Worm (Caenorhabditis elegans) whole organism, L3 larva: Measurements from ENCODE around the gene Y54G2A.37.

Experiments used
- ZK546.5 ChIP-seq: sonication (generic microtip); optimal IDR thresholded peaks from 2 replicates; lab custom pipeline; 2017; ENCODE audit warnings: missing biosample characterization, missing genetic modification characterization
- aly-2 ChIP-seq: fragments of 150-350 bp; optimal IDR thresholded peaks from 2 replicates; lab custom pipeline; 2014; ENCODE audit warnings: missing biosample characterization, missing genetic modification characterization
- ama-1 ChIP-seq: fragments of 150-350 bp; optimal IDR thresholded peaks from 2 replicates; lab custom pipeline; 2018
- ceh-16 ChIP-seq: sonication (generic microtip); optimal IDR thresholded peaks from 2 replicates; lab custom pipeline; 2017; ENCODE audit warnings: missing biosample characterization, missing genetic modification characterization
- ceh-82 ChIP-seq: fragments of 150-350 bp; optimal IDR thresholded peaks from 2 replicates; lab custom pipeline; 2014; ENCODE audit warnings: missing biosample characterization, missing genetic modification characterization
- daf-12 ChIP-seq: fragments of 150-350 bp; optimal IDR thresholded peaks from 2 replicates; lab custom pipeline; 2014; ENCODE audit warnings: missing biosample characterization, missing genetic modification reagents, missing genetic modification characterization
- egl-27 ChIP-seq: sonication (generic microtip); optimal IDR thresholded peaks from 4 replicates; lab custom pipeline; 2017; ENCODE audit warnings: missing biosample characterization, missing genetic modification reagents, missing genetic modification characterization
- egl-5 ChIP-seq: fragments of 150-350 bp; optimal IDR thresholded peaks from 2 replicates; lab custom pipeline; 2017; ENCODE audit warnings: missing biosample characterization, missing genetic modification reagents, missing genetic modification characterization, inconsistent platforms
- elt-3 ChIP-seq, 3 experiments: fragments of 150-350 bp in 1 of 3; sonication (generic microtip) in 2 of 3; optimal IDR thresholded peaks; 2 replicates in 2 of 3; 4 replicates in 1 of 3; lab custom pipeline; 2014 to 2017; ENCODE audit warnings: missing biosample characterization in 3 of 3, missing genetic modification characterization in 3 of 3
- eor-1 ChIP-seq, 2 experiments: fragments of 150-350 bp; optimal IDR thresholded peaks; 2 replicates each; lab custom pipeline; 2014 to 2018; ENCODE audit warnings: missing biosample characterization in 2 of 2, missing genetic modification characterization in 2 of 2
- fkh-10 ChIP-seq: sonication (generic microtip); optimal IDR thresholded peaks from 2 replicates; lab custom pipeline; 2017; ENCODE audit warnings: missing biosample characterization, missing genetic modification reagents, missing genetic modification characterization
- fkh-2 ChIP-seq: fragments of 150-350 bp; optimal IDR thresholded peaks from 2 replicates; lab custom pipeline; 2014; ENCODE audit warnings: missing biosample characterization, missing genetic modification reagents, missing genetic modification characterization
- fos-1 ChIP-seq: fragments of 150-350 bp; optimal IDR thresholded peaks from 2 replicates; lab custom pipeline; 2014; ENCODE audit warnings: missing biosample characterization, missing genetic modification characterization
- jun-1 ChIP-seq: fragments of 150-350 bp; optimal IDR thresholded peaks from 2 replicates; lab custom pipeline; 2014; ENCODE audit warnings: missing biosample characterization, missing genetic modification reagents, missing genetic modification characterization
- lin-15B ChIP-seq: fragments of 150-350 bp; optimal IDR thresholded peaks from 2 replicates; lab custom pipeline; 2014; ENCODE audit warnings: missing biosample characterization, missing genetic modification characterization
- lin-39 ChIP-seq: fragments of 150-350 bp; optimal IDR thresholded peaks from 2 replicates; lab custom pipeline; 2018; ENCODE audit warnings: missing biosample characterization, missing genetic modification reagents, missing genetic modification characterization
- lsy-12 ChIP-seq: sonication (generic microtip); optimal IDR thresholded peaks from 2 replicates; lab custom pipeline; 2016; ENCODE audit warnings: mild to moderate bottlenecking, missing genetic modification characterization, missing compliant biosample characterization
- mdl-1 ChIP-seq: fragments of 150-350 bp; optimal IDR thresholded peaks from 2 replicates; lab custom pipeline; 2014; ENCODE audit warnings: missing biosample characterization, missing genetic modification characterization
- nfya-1 ChIP-seq: sonication (generic microtip); optimal IDR thresholded peaks from 2 replicates; lab custom pipeline; 2017; ENCODE audit warnings: missing genetic modification characterization, mild to moderate bottlenecking, missing compliant biosample characterization, antibody characterized with exemption, moderate library complexity; ENCODE audit not compliant: insufficient read depth
- nhr-23 ChIP-seq: fragments of 150-350 bp; optimal IDR thresholded peaks from 2 replicates; lab custom pipeline; 2014; ENCODE audit warnings: missing biosample characterization, missing genetic modification reagents, missing genetic modification characterization
- nhr-237 ChIP-seq: fragments of 150-350 bp; optimal IDR thresholded peaks from 2 replicates; lab custom pipeline; 2014; ENCODE audit warnings: missing biosample characterization, missing genetic modification characterization
- nhr-25 ChIP-seq: sonication (generic microtip); optimal IDR thresholded peaks from 2 replicates; lab custom pipeline; 2017; ENCODE audit warnings: missing biosample characterization, missing genetic modification characterization
- nhr-28 ChIP-seq: fragments of 150-350 bp; optimal IDR thresholded peaks from 2 replicates; lab custom pipeline; 2014; ENCODE audit warnings: missing biosample characterization, missing genetic modification characterization
- nhr-43 ChIP-seq: sonication (generic microtip); optimal IDR thresholded peaks from 2 replicates; lab custom pipeline; 2016; ENCODE audit warnings: mild to moderate bottlenecking, missing genetic modification characterization, missing compliant biosample characterization; ENCODE audit not compliant: poor library complexity, severe bottlenecking
- nhr-67 ChIP-seq: fragments of 150-350 bp; optimal IDR thresholded peaks from 2 replicates; lab custom pipeline; 2014; ENCODE audit warnings: missing biosample characterization, missing genetic modification characterization
- nhr-77 ChIP-seq: fragments of 150-350 bp; optimal IDR thresholded peaks from 2 replicates; lab custom pipeline; 2014; ENCODE audit warnings: missing biosample characterization, missing genetic modification characterization
- pha-4 ChIP-seq: fragments of 150-350 bp; optimal IDR thresholded peaks from 2 replicates; lab custom pipeline; 2014; ENCODE audit warnings: missing biosample characterization, missing genetic modification reagents, missing genetic modification characterization
- pqm-1 ChIP-seq: fragments of 150-350 bp; optimal IDR thresholded peaks from 2 replicates; lab custom pipeline; 2017; ENCODE audit warnings: missing biosample characterization, missing genetic modification characterization, inconsistent platforms
- sea-2 ChIP-seq: fragments of 150-350 bp; sonication (generic microtip); optimal IDR thresholded peaks from 4 replicates; lab custom pipeline; 2014; ENCODE audit warnings: missing biosample characterization, missing genetic modification reagents, missing genetic modification characterization
- skn-1 ChIP-seq: fragments of 150-350 bp; optimal IDR thresholded peaks from 2 replicates; lab custom pipeline; 2014; ENCODE audit warnings: missing biosample characterization, missing genetic modification characterization
- snpc-4 ChIP-seq: fragments of 150-350 bp; optimal IDR thresholded peaks from 2 replicates; lab custom pipeline; 2014; ENCODE audit warnings: missing biosample characterization, missing genetic modification characterization
- tbx-2 ChIP-seq: sonication (generic microtip); optimal IDR thresholded peaks from 2 replicates; lab custom pipeline; 2016; ENCODE audit warnings: mild to moderate bottlenecking, missing genetic modification characterization, missing compliant biosample characterization
- zag-1 ChIP-seq: fragments of 150-350 bp; optimal IDR thresholded peaks from 2 replicates; lab custom pipeline; 2014; ENCODE audit warnings: missing biosample characterization, missing genetic modification characterization
- ztf-11 ChIP-seq: fragments of 150-350 bp; optimal IDR thresholded peaks from 2 replicates; lab custom pipeline; 2014; ENCODE audit warnings: missing biosample characterization, missing genetic modification characterization
- ztf-4 ChIP-seq: fragments of 150-350 bp; optimal IDR thresholded peaks from 2 replicates; lab custom pipeline; 2014; ENCODE audit warnings: missing biosample characterization, missing genetic modification characterization

Gene Y54G2A.37

DNA sequence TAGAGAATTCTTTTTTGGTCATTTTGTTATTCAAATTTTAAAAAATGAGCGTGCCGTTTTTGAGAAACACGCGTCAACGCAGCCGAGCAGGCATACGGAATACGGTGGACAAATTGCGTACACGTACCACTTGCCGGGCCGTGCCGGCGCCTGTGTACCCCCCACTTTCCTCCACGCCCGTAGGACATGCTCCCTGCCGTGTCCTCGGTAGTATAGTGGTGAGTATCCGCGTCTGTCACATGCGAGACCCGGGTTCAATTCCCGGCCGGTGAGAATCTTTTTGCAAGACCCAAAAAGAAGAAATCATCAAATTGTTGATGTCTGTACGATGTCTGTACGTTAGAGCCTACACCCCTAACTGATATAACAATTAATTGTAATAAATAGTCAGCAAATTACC lies 12.4 kb upstream of the Y54G2A.37 start:
- TF ChIP-seq ceh-16 (no peak), lsy-12 (tag; lab: Kevin White, UChicago) (no peak), lin-15B (tag; lab: Kevin White, UChicago) (no peak), elt-3 (tag; optimal IDR thresholded peaks at IDR 0.05; lab: Kevin White, UChicago) (no peak), nhr-77 (tag; lab: Kevin White, UChicago) (no peak), egl-5 (no peak), snpc-4 (no peak), ztf-11 (tag; lab: Kevin White, UChicago) (no peak), nhr-23 (tag; lab: Kevin White, UChicago) (no peak), nhr-28 (tag; lab: Kevin White, UChicago) (no peak), egl-27 (tag; lab: Kevin White, UChicago) (no peak), sea-2 (no peak), eor-1 (tag; optimal IDR thresholded peaks at IDR 0.05; lab: Kevin White, UChicago) (no peak), lin-39 (tag; lab: Kevin White, UChicago) (no peak), nfya-1 (tag; lab: Kevin White, UChicago) (no peak), fos-1 (tag; lab: Kevin White, UChicago) (no peak), pqm-1 (tag; lab: Kevin White, UChicago) (no peak)

- no peak for TF ChIP-seq lsy-12 (tag; lab: Kevin White, UChicago)
- TF ChIP-seq nhr-23 (tag; lab: Kevin White, UChicago) = peak; percentile 32
These were observed 11.3 kb upstream of the Y54G2A.37 start, which contains the start of gene Y54G2A.76 for ce11 chrIV:2809208-2809607. TSS of gene Y54G2A.76 (plus strand) at chrIV:2809410.

DNA sequence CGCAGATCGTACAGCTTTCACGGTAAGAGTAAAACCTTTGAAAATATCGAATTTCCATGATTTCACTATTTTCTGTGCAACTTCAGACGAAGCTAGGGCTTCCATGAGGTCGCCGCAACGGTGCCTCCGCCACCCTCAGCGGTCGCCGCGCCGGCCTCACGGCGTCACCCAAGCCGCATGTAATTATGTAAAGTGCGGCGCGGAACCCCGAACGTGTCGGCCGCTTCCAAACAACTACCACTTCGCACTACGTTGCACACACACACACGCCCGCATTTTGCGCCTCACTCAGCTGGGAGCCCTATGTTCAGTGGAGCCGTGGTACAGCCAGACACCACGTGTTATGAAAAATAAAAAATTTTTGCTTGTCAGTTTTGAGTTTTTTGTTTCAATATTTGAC lies 3.5 kb upstream of the Y54G2A.37 start:
- no peak for TF ChIP-seq nhr-67
- no peak for TF ChIP-seq nhr-43 (tag; lab: Kevin White, UChicago)
- no peak for TF ChIP-seq tbx-2 (tag; lab: Kevin White, UChicago)
- no peak for TF ChIP-seq jun-1 (tag; lab: Kevin White, UChicago)
- TF ChIP-seq ZK546.5 (tag; lab: Kevin White, UChicago) = no peak
- TF ChIP-seq nhr-237 (tag; lab: Kevin White, UChicago) = no peak
- no peak for TF ChIP-seq nhr-25
- TF ChIP-seq snpc-4 = no peak
- TF ChIP-seq ztf-4 (tag; lab: Kevin White, UChicago) = no peak

ce11 chrIV:2819633-2820032 lies 875 bp upstream of the Y54G2A.37 start, which contains the start of gene Y54G2A.13:
TSS of gene Y54G2A.13 (minus strand) at chrIV:2819733.
- TF ChIP-seq egl-5 (no peak), egl-27 (tag; lab: Kevin White, UChicago) (no peak), lin-15B (tag; lab: Kevin White, UChicago) (no peak), ceh-82 (no peak), elt-3 (tag; optimal IDR thresholded peaks at IDR 0.05; lab: Kevin White, UChicago) (no peak), skn-1 (no peak), nhr-43 (tag; lab: Kevin White, UChicago) (no peak), pqm-1 (tag; lab: Kevin White, UChicago) (no peak), fkh-2 (tag; lab: Kevin White, UChicago) (no peak), daf-12 (no peak), mdl-1 (no peak), eor-1 (tag; optimal IDR thresholded peaks at IDR 0.05; lab: Kevin White, UChicago) (no peak), fkh-10 (GFP tag; lab: Kevin White, UChicago) (no peak), zag-1 (tag; lab: Kevin White, UChicago) (no peak), ztf-11 (tag; lab: Kevin White, UChicago) (no peak), nhr-28 (tag; lab: Kevin White, UChicago) (no peak), pha-4 (tag; lab: Kevin White, UChicago) (no peak), ama-1 (lab: Kevin White, UChicago) (no peak), aly-2 (no peak)
- TF ChIP-seq, all 47 proteins: peak for 0

DNA sequence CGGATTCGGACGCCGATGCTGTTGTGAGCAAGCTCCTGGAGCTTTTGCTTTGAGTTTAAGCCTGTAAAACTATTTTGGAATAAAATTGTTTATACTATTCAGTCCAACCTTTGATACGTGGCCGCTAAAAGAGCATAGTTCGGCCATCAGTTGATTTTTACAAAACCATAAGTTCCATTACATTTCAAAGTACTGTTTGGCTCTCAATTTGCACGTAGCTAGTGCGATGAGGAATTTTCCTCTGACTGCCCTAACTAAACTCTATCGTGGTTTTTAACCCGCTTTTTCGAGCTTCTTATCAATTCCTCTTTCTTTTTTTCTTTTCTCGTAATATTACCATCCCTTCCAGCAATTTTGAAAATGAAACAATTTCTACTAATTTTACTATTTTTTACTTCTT lies 2.9 kb downstream of the Y54G2A.37 start, which contains the start of gene clec-80:
Gene clec-80 (plus strand): TSS at position 301 of the 400 bp plus-strand sequence.
- TF ChIP-seq nfya-1 (tag; lab: Kevin White, UChicago) = no peak
